Fruit fly (Drosophila melanogaster) whole organism, prepupa: ENCODE measurements around the gene Sfp24Ba.

Source experiments
- Blimp-1 ChIP-seq: fragments of 200-800 bp; sonication (Bioruptor generic); optimal IDR thresholded peaks from 3 replicates; lab custom pipeline; 2017; ENCODE audit warnings: missing biosample characterization, missing genetic modification characterization, mild to moderate bottlenecking, moderate library complexity, missing genetic modification reagents
- CG10631 ChIP-seq: fragments of 200-800 bp; sonication (Bioruptor generic); optimal IDR thresholded peaks from 2 replicates; lab custom pipeline; 2016; ENCODE audit warnings: missing biosample characterization, missing genetic modification characterization
- CG10669 ChIP-seq: fragments of 200-800 bp; sonication (Bioruptor generic); optimal IDR thresholded peaks from 3 replicates; lab custom pipeline; 2018; ENCODE audit warnings: missing biosample characterization, mild to moderate bottlenecking, missing genetic modification characterization, moderate library complexity
- CG11902 ChIP-seq: fragments of 200-800 bp; sonication (Bioruptor generic); optimal IDR thresholded peaks from 3 replicates; lab custom pipeline; 2016; ENCODE audit warnings: missing biosample characterization, missing genetic modification characterization
- CG15336 ChIP-seq: fragments of 200-800 bp; sonication (Bioruptor generic); IDR thresholded peaks from 2 replicates; pipeline ENCODE4 v1.3.6; 2022; ENCODE audit warnings: missing biosample characterization, missing genetic modification characterization
- CG1621 ChIP-seq: fragments of 200-800 bp; sonication (Bioruptor generic); optimal IDR thresholded peaks from 3 replicates; lab custom pipeline; 2018; ENCODE audit warnings: missing biosample characterization, mild to moderate bottlenecking, missing genetic modification characterization
- CG32006 ChIP-seq: fragments of 200-800 bp; sonication (Bioruptor generic); optimal IDR thresholded peaks from 3 replicates; lab custom pipeline; 2017; ENCODE audit warnings: missing biosample characterization, mild to moderate bottlenecking, missing genetic modification characterization
- CG3919 ChIP-seq: fragments of 200-800 bp; sonication (Bioruptor generic); optimal IDR thresholded peaks from 3 replicates; lab custom pipeline; 2016; ENCODE audit warnings: missing biosample characterization, missing genetic modification characterization
- CG4318 ChIP-seq: fragments of 200-800 bp; sonication (Bioruptor generic); optimal IDR thresholded peaks from 3 replicates; lab custom pipeline; 2017; ENCODE audit warnings: missing biosample characterization, mild to moderate bottlenecking, missing genetic modification characterization
- CG6163 ChIP-seq: fragments of 200-800 bp; sonication (Bioruptor generic); IDR thresholded peaks from 3 replicates; pipeline ENCODE4 v1.3.6; 2022; ENCODE audit warnings: missing biosample characterization, missing genetic modification characterization
- CG6276 ChIP-seq: fragments of 200-800 bp; sonication (Bioruptor generic); optimal IDR thresholded peaks from 2 replicates; lab custom pipeline; 2017; ENCODE audit warnings: missing biosample characterization, mild to moderate bottlenecking, missing genetic modification characterization
- CG6808 ChIP-seq: fragments of 200-800 bp; sonication (Bioruptor generic); optimal IDR thresholded peaks from 3 replicates; lab custom pipeline; 2017; ENCODE audit warnings: missing biosample characterization, missing genetic modification characterization, mild to moderate bottlenecking, moderate library complexity, missing genetic modification reagents
- CG6854 ChIP-seq: fragments of 200-800 bp; sonication (Bioruptor generic); optimal IDR thresholded peaks from 2 replicates; lab custom pipeline; 2017; ENCODE audit warnings: missing biosample characterization, mild to moderate bottlenecking, missing genetic modification characterization
- CG8119 ChIP-seq: fragments of 200-800 bp; sonication (Bioruptor generic); IDR thresholded peaks from 3 replicates; pipeline ENCODE4 v1.3.6; 2022; ENCODE audit warnings: missing biosample characterization, missing genetic modification characterization
- CG8319 ChIP-seq: fragments of 200-800 bp; sonication (Bioruptor generic); optimal IDR thresholded peaks from 3 replicates; lab custom pipeline; 2016; ENCODE audit warnings: missing biosample characterization, missing genetic modification characterization
- CG8632 ChIP-seq: fragments of 200-800 bp; sonication (Bioruptor generic); optimal IDR thresholded peaks from 3 replicates; lab custom pipeline; 2016; ENCODE audit warnings: missing biosample characterization, missing genetic modification characterization
- Eip75B ChIP-seq: fragments of 200-800 bp; sonication (Bioruptor generic); optimal IDR thresholded peaks from 3 replicates; lab custom pipeline; 2016; ENCODE audit warnings: missing biosample characterization, missing genetic modification characterization
- Eip78C ChIP-seq: fragments of 200-800 bp; sonication (Bioruptor generic); peaks from one replicate; lab custom pipeline; 2016; ENCODE audit warnings: missing biosample characterization, missing genetic modification characterization
- Eip93F ChIP-seq: fragments of 200-800 bp; sonication (Bioruptor generic); optimal IDR thresholded peaks from 2 replicates; lab custom pipeline; 2016; ENCODE audit warnings: missing biosample characterization, mild to moderate bottlenecking, missing genetic modification characterization
- Ets21C ChIP-seq: fragments of 200-800 bp; sonication (Bioruptor generic); optimal IDR thresholded peaks from 3 replicates; lab custom pipeline; 2016; ENCODE audit warnings: missing biosample characterization, missing genetic modification characterization
- Ets96B ChIP-seq: fragments of 200-800 bp; optimal IDR thresholded peaks from 2 replicates; lab custom pipeline; 2019; ENCODE audit warnings: missing biosample characterization, mild to moderate bottlenecking, missing genetic modification characterization, moderate library complexity
- Hr38 ChIP-seq: sonication (Bioruptor generic); optimal IDR thresholded peaks from 2 replicates; lab custom pipeline; 2016; ENCODE audit warnings: missing biosample characterization, missing genetic modification characterization
- Hr39 ChIP-seq: fragments of 200-800 bp; sonication (Bioruptor generic); optimal IDR thresholded peaks from 2 replicates; lab custom pipeline; 2016; ENCODE audit warnings: missing biosample characterization, missing genetic modification characterization
- Hr4 ChIP-seq: fragments of 200-800 bp; sonication (Bioruptor generic); optimal IDR thresholded peaks from 3 replicates; lab custom pipeline; 2016; ENCODE audit warnings: missing biosample characterization, missing genetic modification characterization
- Lpt ChIP-seq: fragments of 200-800 bp; sonication (Bioruptor generic); optimal IDR thresholded peaks from 3 replicates; lab custom pipeline; 2016; ENCODE audit warnings: missing biosample characterization, missing genetic modification characterization
- Met ChIP-seq: fragments of 200-800 bp; sonication (Bioruptor generic); optimal IDR thresholded peaks from 3 replicates; lab custom pipeline; 2016; ENCODE audit warnings: missing biosample characterization, missing genetic modification characterization
- Smox ChIP-seq: fragments of 200-800 bp; sonication (Bioruptor generic); optimal IDR thresholded peaks from 3 replicates; lab custom pipeline; 2016; ENCODE audit warnings: missing biosample characterization, missing genetic modification characterization
- Sox14 ChIP-seq: fragments of 200-800 bp; sonication (Bioruptor generic); optimal IDR thresholded peaks from 3 replicates; lab custom pipeline; 2016; ENCODE audit warnings: missing biosample characterization, missing genetic modification characterization
- acj6 ChIP-seq: fragments of 200-800 bp; sonication (Bioruptor generic); optimal IDR thresholded peaks from 3 replicates; lab custom pipeline; 2016; ENCODE audit warnings: missing biosample characterization, missing genetic modification characterization
- cyc ChIP-seq: fragments of 200-800 bp; sonication (Bioruptor generic); optimal IDR thresholded peaks from 3 replicates; lab custom pipeline; 2016; ENCODE audit warnings: missing biosample characterization, missing genetic modification characterization
- eg ChIP-seq: fragments of 200-800 bp; sonication (Bioruptor generic); IDR thresholded peaks from 3 replicates; pipeline ENCODE4 v1.3.6; 2022; ENCODE audit warnings: missing biosample characterization, missing genetic modification characterization
- esn ChIP-seq: fragments of 200-800 bp; sonication (Bioruptor generic); optimal IDR thresholded peaks from 2 replicates; lab custom pipeline; 2016; ENCODE audit warnings: missing biosample characterization, mild to moderate bottlenecking, missing genetic modification characterization, moderate library complexity
- fd59A ChIP-seq: fragments of 200-800 bp; sonication (Bioruptor generic); optimal IDR thresholded peaks from 2 replicates; lab custom pipeline; 2017; ENCODE audit warnings: missing biosample characterization, mild to moderate bottlenecking, missing genetic modification characterization, missing genetic modification reagents
- fkh ChIP-seq: fragments of 200-800 bp; sonication (Bioruptor generic); optimal IDR thresholded peaks from 3 replicates; lab custom pipeline; 2017; ENCODE audit warnings: missing biosample characterization, mild to moderate bottlenecking, missing genetic modification characterization, moderate library complexity
- net ChIP-seq: fragments of 200-800 bp; sonication (Bioruptor generic); optimal IDR thresholded peaks from 3 replicates; lab custom pipeline; 2016; ENCODE audit warnings: missing biosample characterization, missing genetic modification characterization
- pdm3 ChIP-seq: fragments of 200-800 bp; sonication (Bioruptor generic); optimal IDR thresholded peaks from 3 replicates; lab custom pipeline; 2016; ENCODE audit warnings: missing biosample characterization, missing genetic modification characterization
- salr ChIP-seq, 2 experiments: fragments of 200-800 bp; sonication (Bioruptor generic); optimal IDR thresholded peaks; 3 replicates each; lab custom pipeline; 2016 to 2018; ENCODE audit warnings: missing biosample characterization in 2 of 2, missing genetic modification characterization in 2 of 2, mild to moderate bottlenecking in 1 of 2
- ss ChIP-seq, 2 experiments: fragments of 200-800 bp; sonication (Bioruptor generic); optimal IDR thresholded peaks; 2 replicates in 1 of 2; 3 replicates in 1 of 2; lab custom pipeline; 2017 to 2018; ENCODE audit warnings: mild to moderate bottlenecking in 2 of 2, missing biosample characterization in 2 of 2, missing genetic modification characterization in 2 of 2, moderate library complexity in 1 of 2
- svp ChIP-seq: fragments of 200-800 bp; sonication (Bioruptor generic); peaks from one replicate; lab custom pipeline; 2016; ENCODE audit warnings: missing biosample characterization, missing genetic modification characterization
- topi ChIP-seq: fragments of 200-800 bp; sonication (Bioruptor generic); optimal IDR thresholded peaks from 3 replicates; lab custom pipeline; 2016; ENCODE audit warnings: missing biosample characterization, missing genetic modification characterization
- vri ChIP-seq: fragments of 200-800 bp; sonication (Bioruptor generic); optimal IDR thresholded peaks from 3 replicates; lab custom pipeline; 2016; ENCODE audit warnings: missing biosample characterization, mild to moderate bottlenecking, missing genetic modification characterization

Sfp24Ba gene

DNA sequence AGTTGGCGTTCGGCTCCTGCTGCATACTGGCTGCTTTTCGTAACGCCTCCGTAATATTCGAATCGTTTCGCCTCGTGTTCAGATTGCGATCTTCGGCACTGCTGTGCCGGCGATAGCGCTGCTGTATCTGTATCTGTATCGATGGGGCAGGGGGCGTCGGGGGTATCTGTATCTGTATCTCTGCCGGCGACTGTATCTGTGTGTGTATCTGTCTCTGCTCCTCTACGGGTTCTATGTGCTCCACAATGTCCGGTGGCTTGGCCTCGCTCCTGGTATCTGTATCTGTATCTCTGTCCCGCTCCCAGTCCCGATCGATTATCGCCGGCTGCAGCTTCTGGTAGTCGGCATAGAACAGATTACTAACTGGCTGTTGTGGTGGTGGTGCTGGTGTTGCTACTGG lies 28.4 kb downstream of the Sfp24Ba start (continued):
- TF ChIP-seq Eip75B (peak; percentile 22), pdm3 (GFP tag; lab: Kevin White, UChicago) (no peak), CG15336 (GFP tag; lab: Robert Waterston, UW) (peak; percentile 16; the same call in 1 of the 2 replicates), fkh (GFP tag; lab: Kevin White, UChicago) (peak; percentile 38), acj6 (GFP tag; lab: Kevin White, UChicago) (no peak), fd59A (GFP tag; lab: Kevin White, UChicago) (no peak), CG6276 (GFP tag; lab: Kevin White, UChicago) (peak; percentile 1), Ets96B (tag; lab: Kevin White, UChicago) (no peak), Hr39 (GFP tag; lab: Kevin White, UChicago) (no peak), vri (GFP tag; lab: Kevin White, UChicago) (peak; percentile 69), CG8119 (no peak), Hr38 (GFP tag; lab: Kevin White, UChicago) (no peak), cyc (GFP tag; lab: Kevin White, UChicago) (no peak), salr (GFP tag; optimal IDR thresholded peaks at IDR 0.05; lab: Kevin White, UChicago) (no peak), CG11902 (GFP tag; lab: Kevin White, UChicago) (no peak), ss (GFP tag; optimal IDR thresholded peaks at IDR 0.05; lab: Kevin White, UChicago) (peak; percentile 24 to 46), CG8632 (GFP tag; lab: Kevin White, UChicago) (no peak)

DNA sequence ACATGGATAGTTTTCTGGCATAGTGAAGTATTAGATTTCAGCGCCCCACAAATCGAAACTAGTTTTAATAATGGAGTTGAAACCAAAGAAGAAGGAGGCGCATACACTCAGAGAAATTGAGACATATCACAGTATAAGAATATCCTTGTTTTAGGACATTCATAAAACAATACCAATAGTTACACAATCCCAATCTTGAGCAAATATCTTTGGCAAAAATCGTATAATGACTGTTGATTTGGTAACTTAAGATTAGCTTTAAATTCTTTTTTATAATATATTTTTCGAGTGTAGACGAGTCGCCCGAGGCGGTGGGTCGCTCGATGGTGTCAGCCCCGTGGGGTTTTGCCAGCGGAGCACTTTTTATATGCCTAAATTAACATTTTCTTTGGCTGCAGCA lies 32.9 kb downstream of the Sfp24Ba start:
- TF ChIP-seq CG15336 (GFP tag; lab: Robert Waterston, UW) (peak; percentile 86), Eip78C (peak; percentile 80), Ets21C (GFP tag; lab: Kevin White, UChicago) (no peak), Met (GFP tag; lab: Kevin White, UChicago) (no peak), Lpt (GFP tag; lab: Kevin White, UChicago) (peak; percentile 39), svp (GFP tag; lab: Kevin White, UChicago) (no peak), Hr4 (GFP tag; lab: Kevin White, UChicago) (peak; percentile 78), cyc (GFP tag; lab: Kevin White, UChicago) (no peak), CG10631 (no peak), CG8119 (peak; percentile 70), CG6163 (GFP tag; lab: Robert Waterston, UW) (peak; percentile 68), CG8319 (no peak), net (GFP tag; lab: Kevin White, UChicago) (peak; percentile 46), Hr39 (GFP tag; lab: Kevin White, UChicago) (no peak), salr (GFP tag; optimal IDR thresholded peaks at IDR 0.05; lab: Kevin White, UChicago) (peak in 1 of 2 experiments; percentile 11), Ets96B (tag; lab: Kevin White, UChicago) (no peak), CG6808 (no peak), CG11902 (GFP tag; lab: Kevin White, UChicago) (no peak), CG3919 (GFP tag; lab: Kevin White, UChicago) (no peak), pdm3 (GFP tag; lab: Kevin White, UChicago) (no peak), Eip93F (GFP tag; lab: Kevin White, UChicago) (no peak), CG6276 (GFP tag; lab: Kevin White, UChicago) (peak; percentile 39), CG1621 (tag; lab: Kevin White, UChicago) (no peak), Blimp-1 (no peak), topi (GFP tag; lab: Kevin White, UChicago) (no peak), Hr38 (GFP tag; lab: Kevin White, UChicago) (no peak), eg (0 out of 3 replicates have a peak, but pooled peaks have one; percentile 55), acj6 (GFP tag; lab: Kevin White, UChicago) (no peak), CG32006 (GFP tag; lab: Kevin White, UChicago) (peak; percentile 75), CG10669 (GFP tag; lab: Kevin White, UChicago) (no peak), fkh (GFP tag; lab: Kevin White, UChicago) (no peak), CG6854 (GFP tag; lab: Kevin White, UChicago) (no peak), Smox (no peak), esn (no peak), CG4318 (GFP tag; lab: Kevin White, UChicago) (peak; percentile 41), CG8632 (GFP tag; lab: Kevin White, UChicago) (no peak), Sox14 (GFP tag; lab: Kevin White, UChicago) (no peak)
